Worm (Caenorhabditis elegans) whole organism, young adult: ENCODE data around the gene ymel-1.
"Not testable (repeated sequence)": the region's sequence is repeated elsewhere in the genome, so short reads cannot be mapped to it uniquely, and the experiment has no call there.

ENCODE experiments used
- C06A6.2 ChIP-seq: fragments of 200-800 bp; sonication (Bioruptor generic); conservative IDR thresholded peaks from 2 replicates; pipeline ENCODE4 v1.3.6; 2022; ENCODE audit warnings: missing genetic modification characterization, missing compliant biosample characterization
- D2030.7 ChIP-seq: fragments of 200-800 bp; sonication (Bioruptor generic); IDR thresholded peaks from 2 replicates; pipeline ENCODE4 v1.3.6; 2022; ENCODE audit warnings: missing genetic modification reagents, missing genetic modification characterization, missing compliant biosample characterization
- F10E7.11 ChIP-seq: sonication (generic microtip); optimal IDR thresholded peaks from 2 replicates; lab custom pipeline; 2017; ENCODE audit warnings: mild to moderate bottlenecking, missing genetic modification characterization, moderate library complexity, missing compliant biosample characterization
- F33H1.4 ChIP-seq: fragments of 200-800 bp; sonication (Bioruptor generic); IDR thresholded peaks from 2 replicates; pipeline ENCODE4 v1.3.6; 2022; ENCODE audit warnings: missing genetic modification reagents, missing genetic modification characterization, missing compliant biosample characterization
- F39B2.1 ChIP-seq: fragments of 200-800 bp; sonication (Bioruptor generic); IDR thresholded peaks from 2 replicates; pipeline ENCODE4 v1.3.6; 2022; ENCODE audit warnings: missing genetic modification reagents, missing genetic modification characterization, missing compliant biosample characterization
- F57C9.4 ChIP-seq: sonication (generic microtip); optimal IDR thresholded peaks from 2 replicates; lab custom pipeline; 2017; ENCODE audit warnings: mild to moderate bottlenecking, missing genetic modification characterization, missing compliant biosample characterization
- K11D2.4 ChIP-seq: fragments of 200-800 bp; sonication (Bioruptor generic); IDR thresholded peaks from 2 replicates; pipeline ENCODE4 v1.3.6; 2022; ENCODE audit warnings: missing genetic modification reagents, missing genetic modification characterization, missing compliant biosample characterization
- K12H6.12 ChIP-seq: fragments of 200-800 bp; sonication (Bioruptor generic); optimal IDR thresholded peaks from 2 replicates; lab custom pipeline; 2018; ENCODE audit warnings: mild to moderate bottlenecking, missing genetic modification characterization, missing compliant biosample characterization
- Y53G8AR.9 ChIP-seq: fragments of 200-800 bp; sonication (Bioruptor generic); conservative IDR thresholded peaks from 2 replicates; pipeline ENCODE4 v1.3.6; 2022; ENCODE audit warnings: missing genetic modification reagents, missing genetic modification characterization, missing compliant biosample characterization
- ZK185.1 ChIP-seq: sonication (generic microtip); optimal IDR thresholded peaks from 2 replicates; lab custom pipeline; 2016; ENCODE audit warnings: mild to moderate bottlenecking, missing genetic modification characterization, missing compliant biosample characterization; ENCODE audit not compliant: poor library complexity, severe bottlenecking
- atf-7 ChIP-seq: sonication (generic microtip); optimal IDR thresholded peaks from 2 replicates; lab custom pipeline; 2017; ENCODE audit warnings: mild to moderate bottlenecking, missing genetic modification characterization, missing compliant biosample characterization
- bed-1 ChIP-seq: fragments of 200-800 bp; sonication (Bioruptor generic); IDR thresholded peaks from 2 replicates; pipeline ENCODE4 v1.3.6; 2022; ENCODE audit warnings: missing genetic modification reagents, missing genetic modification characterization, missing compliant biosample characterization
- ccch-3 ChIP-seq: fragments of 200-800 bp; sonication (Bioruptor generic); optimal IDR thresholded peaks from 2 replicates; lab custom pipeline; 2018; ENCODE audit warnings: mild to moderate bottlenecking, missing genetic modification characterization, missing compliant biosample characterization
- ceh-100 ChIP-seq: fragments of 200-800 bp; sonication (Bioruptor generic); IDR thresholded peaks from 2 replicates; pipeline ENCODE4 v1.3.6; 2022; ENCODE audit warnings: missing genetic modification reagents, missing genetic modification characterization, missing compliant biosample characterization
- ceh-58 ChIP-seq: fragments of 200-800 bp; sonication (Bioruptor generic); IDR thresholded peaks from 2 replicates; pipeline ENCODE4 v1.3.6; 2022; ENCODE audit warnings: missing genetic modification characterization, missing compliant biosample characterization
- efl-1 ChIP-seq: fragments of 150-350 bp; optimal IDR thresholded peaks from 2 replicates; lab custom pipeline; 2014; ENCODE audit warnings: missing biosample characterization, missing genetic modification reagents, missing genetic modification characterization
- ekl-4 ChIP-seq: fragments of 200-800 bp; sonication (Bioruptor generic); IDR thresholded peaks from 2 replicates; pipeline ENCODE4 v1.3.6; 2022; ENCODE audit warnings: missing genetic modification reagents, missing genetic modification characterization, missing compliant biosample characterization
- gei-17 ChIP-seq: fragments of 200-800 bp; sonication (Bioruptor generic); optimal IDR thresholded peaks from 2 replicates; lab custom pipeline; 2018; ENCODE audit warnings: mild to moderate bottlenecking, missing genetic modification characterization, missing compliant biosample characterization
- hrde-1 ChIP-seq: sonication (generic microtip); optimal IDR thresholded peaks from 2 replicates; lab custom pipeline; 2016; ENCODE audit warnings: missing genetic modification characterization, mild to moderate bottlenecking, missing compliant biosample characterization, moderate library complexity, missing genotype, missing genetic modification reagents, borderline replicate concordance
- let-526 ChIP-seq: fragments of 200-800 bp; sonication (Bioruptor generic); IDR thresholded peaks from 2 replicates; pipeline ENCODE4 v1.3.6; 2022; ENCODE audit warnings: missing genetic modification reagents, missing genetic modification characterization, missing compliant biosample characterization
- let-607 ChIP-seq, 2 experiments: fragments of 200-800 bp in 1 of 2; sonication (Bioruptor generic) in 1 of 2; sonication (generic microtip) in 1 of 2; optimal IDR thresholded peaks; 2 replicates each; lab custom pipeline; 2016 to 2018; ENCODE audit warnings: mild to moderate bottlenecking in 2 of 2, missing compliant biosample characterization in 2 of 2, missing genetic modification characterization in 2 of 2, moderate library complexity in 2 of 2, missing genotype in 1 of 2
- lin-35 ChIP-seq, 3 experiments: fragments of 150-350 bp in 2 of 3; sonication (generic microtip) in 1 of 3; optimal IDR thresholded peaks; 2 replicates each; lab custom pipeline; 2014 to 2018; ENCODE audit warnings: missing biosample characterization in 3 of 3, missing genetic modification characterization in 3 of 3, missing genetic modification reagents in 3 of 3
- lin-54 ChIP-seq: fragments of 200-800 bp; sonication (Bioruptor generic); optimal IDR thresholded peaks from 2 replicates; lab custom pipeline; 2018; ENCODE audit warnings: mild to moderate bottlenecking, missing genetic modification characterization, missing compliant biosample characterization
- lsl-1 ChIP-seq: fragments of 200-800 bp; sonication (Bioruptor generic); optimal IDR thresholded peaks from 2 replicates; lab custom pipeline; 2018; ENCODE audit warnings: mild to moderate bottlenecking, missing genetic modification characterization, moderate library complexity, missing compliant biosample characterization
- madf-10 ChIP-seq: sonication (generic microtip); optimal IDR thresholded peaks from 2 replicates; lab custom pipeline; 2016; ENCODE audit warnings: mild to moderate bottlenecking, missing genetic modification characterization, missing compliant biosample characterization
- madf-3 ChIP-seq: fragments of 200-800 bp; sonication (Bioruptor generic); IDR thresholded peaks from 2 replicates; pipeline ENCODE4 v1.3.6; 2022; ENCODE audit warnings: missing genetic modification reagents, missing genetic modification characterization, missing compliant biosample characterization
- madf-6 ChIP-seq: fragments of 200-800 bp; sonication (Bioruptor generic); IDR thresholded peaks from 2 replicates; pipeline ENCODE4 v1.3.6; 2022; ENCODE audit warnings: missing genetic modification reagents, missing genetic modification characterization, missing compliant biosample characterization
- nhr-27 ChIP-seq: fragments of 200-800 bp; sonication (Bioruptor generic); optimal IDR thresholded peaks from 2 replicates; lab custom pipeline; 2018; ENCODE audit warnings: mild to moderate bottlenecking, missing genetic modification characterization, moderate library complexity, missing compliant biosample characterization
- pbrm-1 ChIP-seq: fragments of 200-800 bp; sonication (Bioruptor generic); IDR thresholded peaks from 2 replicates; pipeline ENCODE4 v1.3.6; 2022; ENCODE audit warnings: missing genetic modification reagents, missing genetic modification characterization, missing compliant biosample characterization
- rcor-1 ChIP-seq: fragments of 200-800 bp; sonication (Bioruptor generic); IDR thresholded peaks from 2 replicates; pipeline ENCODE4 v1.3.6; 2022; ENCODE audit warnings: missing genetic modification reagents, missing genetic modification characterization, missing compliant biosample characterization
- repo-1 ChIP-seq: sonication (generic microtip); optimal IDR thresholded peaks from 2 replicates; lab custom pipeline; 2017; ENCODE audit warnings: mild to moderate bottlenecking, missing genetic modification characterization, missing compliant biosample characterization
- rpc-1 ChIP-seq, 2 experiments: fragments of 150-350 bp in 1 of 2; sonication (generic microtip) in 1 of 2; optimal IDR thresholded peaks; 2 replicates each; lab custom pipeline; 2014 to 2018; ENCODE audit warnings: missing biosample characterization in 1 of 2, missing genetic modification characterization in 1 of 2, missing genetic modification reagents in 1 of 2, missing genotype in 1 of 2
- tbp1 ChIP-seq: fragments of 200-800 bp; sonication (Bioruptor generic); optimal IDR thresholded peaks from 2 replicates; lab custom pipeline; 2018; ENCODE audit warnings: mild to moderate bottlenecking, missing genetic modification characterization, missing compliant biosample characterization
- xnd-1 ChIP-seq: sonication (generic microtip); optimal IDR thresholded peaks from 2 replicates; lab custom pipeline; 2016; ENCODE audit warnings: missing genotype, missing genetic modification reagents, missing genetic modification characterization, missing compliant biosample characterization
- ztf-22 ChIP-seq: fragments of 200-800 bp; sonication (Bioruptor generic); optimal IDR thresholded peaks from 2 replicates; lab custom pipeline; 2018; ENCODE audit warnings: mild to moderate bottlenecking, missing genetic modification characterization, moderate library complexity, missing compliant biosample characterization
- ztf-25 ChIP-seq: fragments of 200-800 bp; sonication (Bioruptor generic); IDR thresholded peaks from 2 replicates; pipeline ENCODE4 v1.3.6; 2022; ENCODE audit warnings: missing genetic modification reagents, missing genetic modification characterization, missing compliant biosample characterization
- ztf-6 ChIP-seq: fragments of 200-800 bp; sonication (Bioruptor generic); IDR thresholded peaks from 2 replicates; pipeline ENCODE4 v1.3.6; 2022; ENCODE audit warnings: missing genetic modification reagents, missing genetic modification characterization, missing compliant biosample characterization

ymel-1 gene

ce11 chrIII:10438780-10439179 is 22.8 kb downstream of the ymel-1 start, which contains the start of gene H04D03.6:
H04D03.6 (minus strand) TSS chrIII:10438880.
- not testable (repeated sequence) for TF ChIP-seq F39B2.1 (GFP tag; lab: Robert Waterston, UW); ceh-58 (GFP tag; lab: Robert Waterston, UW); madf-10 (tag; lab: Kevin White, UChicago)

- TF ChIP-seq F33H1.4 (GFP tag; lab: Robert Waterston, UW) (peak; percentile 82), hrde-1 (no peak), madf-6 (GFP tag; lab: Robert Waterston, UW) (peak; percentile 85), Y53G8AR.9 (GFP tag; lab: Robert Waterston, UW) (no peak), D2030.7 (GFP tag; lab: Robert Waterston, UW) (0 out of 2 replicates have a peak, but pooled peaks have one; percentile 10), efl-1 (peak; percentile 25), xnd-1 (tag; lab: Kevin White, UChicago) (peak; percentile 72), F57C9.4 (tag; lab: Kevin White, UChicago) (no peak), lsl-1 (GFP tag; lab: Kevin White, UChicago) (peak; percentile 82), lin-54 (GFP tag; lab: Kevin White, UChicago) (peak; percentile 56)
Measured at ce11 chrIII:10442355-10443140, 26.6 kb downstream of the ymel-1 start, which contains the start of the genes H04D03.2 and ecps-2. H04D03.2 (minus strand) TSS chrIII:10442405. ecps-2 (plus strand) TSS chrIII:10443090.

- TF ChIP-seq let-526 (GFP tag; lab: Robert Waterston, UW) (no peak), let-607 (tag; optimal IDR thresholded peaks at IDR 0.05; lab: Kevin White, UChicago) (no peak)
Measured at ce11 chrIII:10446730-10447129, 30.8 kb downstream of the ymel-1 start, which contains the start of gene H04D03.7. H04D03.7 (minus strand) TSS chrIII:10446830.

- no peak for TF ChIP-seq rcor-1 (GFP tag; lab: Robert Waterston, UW)
- no peak for TF ChIP-seq gei-17
- TF ChIP-seq atf-7, result no peak
- TF ChIP-seq lin-35 (GFP tag; optimal IDR thresholded peaks at IDR 0.05; lab: Kevin White, UChicago), result no peak
- TF ChIP-seq nhr-27 (tag; lab: Kevin White, UChicago), result no peak
- TF ChIP-seq ccch-3 (GFP tag; lab: Kevin White, UChicago), result no peak
- no peak for TF ChIP-seq F10E7.11 (tag; lab: Kevin White, UChicago)
- TF ChIP-seq ZK185.1 (tag; lab: Kevin White, UChicago), result no peak
- no peak for TF ChIP-seq ztf-22 (GFP tag; lab: Kevin White, UChicago)
- TF ChIP-seq K12H6.12, result no peak
- no peak for TF ChIP-seq repo-1
- no peak for TF ChIP-seq madf-3
Measured at ce11 chrIII:10451012-10451411, 35.1 kb downstream of the ymel-1 start, which contains the start of gene H04D03.4. H04D03.4 (minus strand) TSS chrIII:10451112.

- TF ChIP-seq ekl-4 (GFP tag; lab: Robert Waterston, UW), result peak; percentile 84; the same call in 1 of the 2 replicates
- peak; percentile 68; the same call in 1 of the 2 replicates for TF ChIP-seq K11D2.4 (GFP tag; lab: Robert Waterston, UW)
- peak; percentile 73 for TF ChIP-seq tbp1
- peak; percentile 74 for TF ChIP-seq F33H1.4 (GFP tag; lab: Robert Waterston, UW)
- no peak for TF ChIP-seq ceh-58 (GFP tag; lab: Robert Waterston, UW)
- TF ChIP-seq bed-1 (GFP tag; lab: Robert Waterston, UW), result no peak
- peak; percentile 100 for TF ChIP-seq ceh-100 (GFP tag; lab: Robert Waterston, UW)
- TF ChIP-seq ztf-25 (GFP tag; lab: Robert Waterston, UW), result peak; percentile 84
- TF ChIP-seq pbrm-1, result peak; percentile 94
- TF ChIP-seq ztf-6 (GFP tag; lab: Robert Waterston, UW), result no peak
- no peak for TF ChIP-seq rpc-1 (optimal IDR thresholded peaks at IDR 0.05; lab: Kevin White, UChicago)
- no peak for TF ChIP-seq rpc-1 (tag; optimal IDR thresholded peaks at IDR 0.05; lab: Kevin White, UChicago)
- no peak for TF ChIP-seq hrde-1
- peak; percentile 74 for TF ChIP-seq C06A6.2 (GFP tag; lab: Robert Waterston, UW)
- 0 out of 2 replicates have a peak, but pooled peaks have one; percentile 30 for TF ChIP-seq Y53G8AR.9 (GFP tag; lab: Robert Waterston, UW)
- TF ChIP-seq ztf-22 (GFP tag; lab: Kevin White, UChicago), result peak; percentile 12
Measured at ce11 chrIII:10460427-10461163, 44.7 kb downstream of the ymel-1 start, which contains the start of gene ecps-1. ecps-1 (minus strand) TSS chrIII:10460551.
